Fruit fly (Drosophila melanogaster): ENCODE measurements around the gene sima.

Gene sima

DNA sequence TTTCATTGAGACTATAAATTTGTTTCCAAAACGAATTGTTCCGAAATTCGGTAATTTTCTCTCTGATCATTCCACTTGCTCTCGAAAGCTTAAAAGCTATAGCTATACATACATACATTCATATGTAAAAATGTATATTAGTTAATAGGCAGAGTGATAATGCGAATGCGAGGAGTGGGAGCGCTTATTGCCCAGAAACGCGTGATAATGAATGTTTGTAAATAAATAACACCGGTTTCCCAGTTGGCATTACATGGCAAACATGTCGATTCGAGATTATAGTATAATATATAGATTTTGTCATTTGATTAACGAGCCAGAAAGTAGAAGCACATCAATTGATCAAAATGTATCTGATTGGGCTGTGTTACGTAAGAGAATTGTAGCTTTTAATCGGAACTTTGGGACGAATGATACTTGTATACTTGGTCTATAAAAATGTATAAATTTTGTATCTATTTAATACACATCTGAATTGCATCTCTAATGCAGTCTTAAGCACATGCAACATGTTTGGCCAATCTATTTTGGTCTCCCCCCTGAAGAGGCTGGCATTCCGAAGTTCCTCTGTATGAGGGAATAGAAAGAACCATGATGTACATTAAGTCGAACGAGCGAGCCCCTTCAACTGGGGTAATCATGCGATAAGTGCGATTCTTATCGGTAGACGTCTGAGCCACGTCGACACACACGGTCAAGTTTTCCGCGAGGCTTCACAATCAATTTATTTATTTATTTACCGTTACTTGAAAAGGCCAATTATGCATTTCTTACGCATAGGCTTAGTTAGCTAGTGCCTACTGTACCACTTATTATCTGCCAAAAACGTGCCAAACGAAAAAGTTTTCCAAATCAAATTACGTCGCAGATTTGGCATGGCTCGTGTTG, 45.3 kb upstream of the sima start (continued):
- TF ChIP-seq CG32006 (GFP tag; optimal IDR thresholded peaks at IDR 0.05) (peak; percentile 53), spab (GFP tag; optimal IDR thresholded peaks at IDR 0.05) (no peak), Hr39 (GFP tag; optimal IDR thresholded peaks at IDR 0.05) (no peak), Ets96B (tag; optimal IDR thresholded peaks at IDR 0.05) (no peak), CG6792 (GFP tag; optimal IDR thresholded peaks at IDR 0.05) (no peak), Eip78C (GFP tag) (peak; percentile 69), CG8319 (GFP tag; optimal IDR thresholded peaks at IDR 0.05) (no peak), CG11762 (GFP tag; optimal IDR thresholded peaks at IDR 0.05; ENCODE audit: insufficient read depth) (no peak), OdsH (GFP tag; optimal IDR thresholded peaks at IDR 0.05) (peak; percentile 25), ss (GFP tag; optimal IDR thresholded peaks at IDR 0.05) (no peak), CG7368 (GFP tag; optimal IDR thresholded peaks at IDR 0.05) (no peak), CG6854 (GFP tag; optimal IDR thresholded peaks at IDR 0.05) (no peak), Sox15 (GFP tag; optimal IDR thresholded peaks at IDR 0.05) (no peak), fkh (GFP tag; optimal IDR thresholded peaks at IDR 0.05) (peak; percentile 70), CG1621 (tag; optimal IDR thresholded peaks at IDR 0.05) (no peak), CG6808 (GFP tag; optimal IDR thresholded peaks at IDR 0.05) (no peak), Ets21C (GFP tag; optimal IDR thresholded peaks at IDR 0.05) (no peak), vri (GFP tag; optimal IDR thresholded peaks at IDR 0.05) (peak; percentile 68), CG31627 (GFP tag; optimal IDR thresholded peaks at IDR 0.05) (peak; percentile 17), esn (GFP tag; optimal IDR thresholded peaks at IDR 0.05) (no peak), CG10631 (GFP tag; optimal IDR thresholded peaks at IDR 0.05) (no peak), CG3919 (GFP tag; optimal IDR thresholded peaks at IDR 0.05) (no peak), Eip75B (GFP tag; optimal IDR thresholded peaks at IDR 0.05) (no peak), eg (GFP tag; IDR thresholded peaks at IDR 0.05) (peak; percentile 62), Sox14 (GFP tag; optimal IDR thresholded peaks at IDR 0.05) (peak; percentile 27), CG34406 (GFP tag; optimal IDR thresholded peaks at IDR 0.05) (no peak), cyc (GFP tag; optimal IDR thresholded peaks at IDR 0.05) (no peak), Blimp-1 (GFP tag; optimal IDR thresholded peaks at IDR 0.05) (no peak), salr (GFP tag; optimal IDR thresholded peaks at IDR 0.05) (peak in 1 of 2 experiments; percentile 13)

DNA sequence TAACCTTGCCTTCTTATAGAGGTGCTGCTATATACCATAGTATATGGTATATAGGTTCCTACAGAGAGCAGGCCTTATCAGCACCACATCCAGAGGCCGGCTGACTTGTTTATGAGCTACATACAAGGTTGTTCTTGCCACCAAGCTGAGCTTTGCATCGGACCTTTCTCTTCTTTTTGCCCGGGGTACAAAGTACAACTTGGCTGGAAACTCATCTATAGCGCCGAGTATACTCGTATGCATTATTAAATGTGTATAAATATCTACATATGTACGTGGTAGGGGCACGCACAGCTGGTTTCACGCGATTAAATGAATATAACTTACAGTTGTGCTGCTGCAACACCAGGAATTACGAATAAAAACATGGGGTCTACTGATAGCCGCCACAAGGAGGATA, 44.2 kb upstream of the sima start:
- TF ChIP-seq fd85E (GFP tag; optimal IDR thresholded peaks at IDR 0.05) (no peak), Sox15 (GFP tag; optimal IDR thresholded peaks at IDR 0.05) (no peak), Smox (GFP tag; optimal IDR thresholded peaks at IDR 0.05) (no peak), CG6854 (GFP tag; optimal IDR thresholded peaks at IDR 0.05) (peak; percentile 85), eg (GFP tag; IDR thresholded peaks at IDR 0.05) (no peak), CG15336 (GFP tag; IDR thresholded peaks at IDR 0.05) (peak; percentile 40; the same call in 1 of the 2 replicates), CG8319 (GFP tag; optimal IDR thresholded peaks at IDR 0.05) (peak; percentile 18), Eip78C (GFP tag) (peak; percentile 71), dac (GFP tag; optimal IDR thresholded peaks at IDR 0.05) (no peak), achi (GFP tag; optimal IDR thresholded peaks at IDR 0.05) (peak; percentile 18), dsx (GFP tag; optimal IDR thresholded peaks at IDR 0.05; ENCODE audit: poor library complexity, severe bottlenecking) (peak; percentile 72), spab (GFP tag; optimal IDR thresholded peaks at IDR 0.05) (peak; percentile 77), CG6276 (GFP tag; optimal IDR thresholded peaks at IDR 0.05) (peak; percentile 86), Eip75B (GFP tag; optimal IDR thresholded peaks at IDR 0.05) (no peak), fkh (GFP tag; optimal IDR thresholded peaks at IDR 0.05) (no peak), vri (GFP tag; optimal IDR thresholded peaks at IDR 0.05) (no peak), Blimp-1 (GFP tag; optimal IDR thresholded peaks at IDR 0.05) (peak; percentile 5), CG6808 (GFP tag; optimal IDR thresholded peaks at IDR 0.05) (peak; percentile 88), Eip93F (GFP tag; optimal IDR thresholded peaks at IDR 0.05) (peak; percentile 2), net (GFP tag; optimal IDR thresholded peaks at IDR 0.05) (peak; percentile 50), ss (GFP tag; optimal IDR thresholded peaks at IDR 0.05) (peak; percentile 88 to 90), CG9139 (GFP tag; optimal IDR thresholded peaks at IDR 0.05) (peak; percentile 93), Hr38 (GFP tag; optimal IDR thresholded peaks at IDR 0.05) (no peak), CG6163 (GFP tag; IDR thresholded peaks at IDR 0.05) (no peak; the same call in 2 of the 3 replicates), Hr39 (GFP tag; optimal IDR thresholded peaks at IDR 0.05) (no peak), salr (GFP tag; optimal IDR thresholded peaks at IDR 0.05) (peak in 1 of 2 experiments; percentile 16), topi (GFP tag; optimal IDR thresholded peaks at IDR 0.05) (peak; percentile 36), lz (GFP tag; optimal IDR thresholded peaks at IDR 0.05) (no peak), Sox102F (GFP tag; optimal IDR thresholded peaks at IDR 0.05) (no peak), CG11294 (GFP tag; IDR thresholded peaks at IDR 0.05) (no peak), CG1621 (tag; optimal IDR thresholded peaks at IDR 0.05) (peak; percentile 49), Lpt (GFP tag; optimal IDR thresholded peaks at IDR 0.05) (peak; percentile 16), Ets96B (tag; optimal IDR thresholded peaks at IDR 0.05) (peak; percentile 46)
